Fruit fly (Drosophila melanogaster): ENCODE results near the gene Pcp.

Gene Pcp

DNA sequence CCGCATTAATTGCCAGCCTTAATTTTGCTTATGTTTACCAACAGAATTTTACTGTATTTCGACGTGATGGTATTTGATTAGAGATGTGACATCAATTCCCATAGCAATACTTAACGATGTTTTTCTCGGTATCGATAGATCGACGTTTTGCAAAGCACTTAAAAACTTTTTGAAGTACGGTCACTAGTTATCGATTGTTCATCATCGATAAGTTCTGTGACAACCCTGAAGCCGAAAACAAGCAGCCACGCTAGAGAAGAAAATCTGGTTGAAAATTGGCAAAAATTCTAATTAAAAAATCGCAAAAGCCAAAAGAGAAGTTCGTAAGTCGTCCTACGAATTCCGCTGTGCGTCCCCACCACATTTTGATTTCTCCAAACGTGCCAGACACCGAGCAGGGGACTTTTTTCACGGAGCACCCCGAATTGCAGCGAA lies 11.1 kb downstream of the Pcp start, which contains the start of the genes Rab30 and Caper (continued):
- TF ChIP-seq CG2889 (GFP tag; IDR thresholded peaks at IDR 0.05) = no peak
- TF ChIP-seq chif (GFP tag; optimal IDR thresholded peaks at IDR 0.05) = peak; percentile 37 to 45
- TF ChIP-seq repo (GFP tag; optimal IDR thresholded peaks at IDR 0.05) = peak; percentile 62
- TF ChIP-seq al (GFP tag; IDR thresholded peaks at IDR 0.05) = peak; percentile 52
- TF ChIP-seq E2f1 (GFP tag; IDR thresholded peaks at IDR 0.05) = no peak
- peak; percentile 65; the same call in 2 of the 3 replicates for TF ChIP-seq zfh1 (GFP tag; IDR thresholded peaks at IDR 0.05)
- peak; percentile 99 for TF ChIP-seq bbx (GFP tag; IDR thresholded peaks at IDR 0.05; ENCODE audit: partially characterized antibody)
- TF ChIP-seq CG14710 (tag; optimal IDR thresholded peaks at IDR 0.05) = peak; percentile 69
- TF ChIP-seq CG2129 (GFP tag; IDR thresholded peaks at IDR 0.05; ENCODE audit: partially characterized antibody) = peak; percentile 94
- TF ChIP-seq Vsx1 (GFP tag; optimal IDR thresholded peaks at IDR 0.05) = peak; percentile 8
- no peak for TF ChIP-seq Optix (GFP tag; IDR thresholded peaks at IDR 0.05)
- peak; percentile 99 for TF ChIP-seq knrl (GFP tag; IDR thresholded peaks at IDR 0.05; ENCODE audit: partially characterized antibody)
- TF ChIP-seq emc (GFP tag; optimal IDR thresholded peaks at IDR 0.05) = no peak
- peak; percentile 25 for TF ChIP-seq twi (tag; optimal IDR thresholded peaks at IDR 0.05)
- peak; percentile 3 for TF ChIP-seq Dek (tag; optimal IDR thresholded peaks at IDR 0.05)
- no peak for TF ChIP-seq br (optimal IDR thresholded peaks at IDR 0.05)
- TF ChIP-seq CG7556 (GFP tag; optimal IDR thresholded peaks at IDR 0.05) = no peak
- no peak for TF ChIP-seq fd96Cb (tag; optimal IDR thresholded peaks at IDR 0.05)
- TF ChIP-seq unc-4 (GFP tag; IDR thresholded peaks at IDR 0.05; ENCODE audit: partially characterized antibody) = peak; percentile 98
- no peak for TF ChIP-seq dmrt99B (tag; optimal IDR thresholded peaks at IDR 0.05)
- TF ChIP-seq ranshi (GFP tag; IDR thresholded peaks at IDR 0.05) = no peak
- TF ChIP-seq esg (GFP tag; conservative IDR thresholded peaks at IDR 0.05) = no peak
- TF ChIP-seq Nf-YA (GFP tag; IDR thresholded peaks at IDR 0.05) = no peak
- no peak for TF ChIP-seq CG31365 (tag; optimal IDR thresholded peaks at IDR 0.05)
- no peak for TF ChIP-seq cad (GFP tag; optimal IDR thresholded peaks at IDR 0.05)
- TF ChIP-seq danr (GFP tag; IDR thresholded peaks at IDR 0.05) = no peak
- peak; percentile 16 for TF ChIP-seq eyg (GFP tag; optimal IDR thresholded peaks at IDR 0.05)
- TF ChIP-seq CG8388 (GFP tag; optimal IDR thresholded peaks at IDR 0.05) = no peak
- TF ChIP-seq CG10979 (tag; optimal IDR thresholded peaks at IDR 0.05) = peak; percentile 21
- TF ChIP-seq trh (GFP tag; optimal IDR thresholded peaks at IDR 0.05) = no peak
- peak; percentile 46 for TF ChIP-seq CG3281 (GFP tag; optimal IDR thresholded peaks at IDR 0.05)
- TF ChIP-seq gcm2 (GFP tag; optimal IDR thresholded peaks at IDR 0.05) = no peak
- peak; percentile 42 for TF ChIP-seq tin (GFP tag; optimal IDR thresholded peaks at IDR 0.05)
- peak; percentile 99 for TF ChIP-seq Opbp (GFP tag; IDR thresholded peaks at IDR 0.05; ENCODE audit: partially characterized antibody)
- peak in 1 of 2 experiments; percentile 57 for TF ChIP-seq crp (GFP tag; optimal IDR thresholded peaks at IDR 0.05)
- TF ChIP-seq fru (optimal IDR thresholded peaks at IDR 0.05) = no peak
- TF ChIP-seq CG10431 (GFP tag; optimal IDR thresholded peaks at IDR 0.05) = no peak
- no peak for TF ChIP-seq CG4730 (GFP tag; IDR thresholded peaks at IDR 0.05)
- TF ChIP-seq CG18599 (GFP tag; optimal IDR thresholded peaks at IDR 0.05) = no peak
- no peak for TF ChIP-seq fd3F (GFP tag; optimal IDR thresholded peaks at IDR 0.05)
- TF ChIP-seq Camta (GFP tag; optimal IDR thresholded peaks at IDR 0.05) = no peak
- peak; percentile 86 for TF ChIP-seq sob (GFP tag; IDR thresholded peaks at IDR 0.05)
- TF ChIP-seq otp (GFP tag; IDR thresholded peaks at IDR 0.05) = peak; percentile 37; the same call in 1 of the 3 replicates
- TF ChIP-seq trem (tag; optimal IDR thresholded peaks at IDR 0.05) = peak; percentile 76
- peak; percentile 1 for TF ChIP-seq scrt (GFP tag; optimal IDR thresholded peaks at IDR 0.05)
- TF ChIP-seq sc (optimal IDR thresholded peaks at IDR 0.05) = no peak
- no peak for TF ChIP-seq sc (GFP tag; optimal IDR thresholded peaks at IDR 0.05)
- TF ChIP-seq CG3065 (GFP tag; optimal IDR thresholded peaks at IDR 0.05) = no peak
- no peak for TF ChIP-seq CG16815 (GFP tag; optimal IDR thresholded peaks at IDR 0.05)
- peak; percentile 54; the same call in 1 of the 2 replicates for TF ChIP-seq rib (GFP tag; IDR thresholded peaks at IDR 0.05)
- peak; percentile 71 for TF ChIP-seq chn (GFP tag; optimal IDR thresholded peaks at IDR 0.05)
- TF ChIP-seq CG10543 (GFP tag; optimal IDR thresholded peaks at IDR 0.05) = peak; percentile 39
